Fruit fly (Drosophila melanogaster) whole organism: Measurements from ENCODE around the gene CG9926.

ENCODE experiments used
- CG8478 ChIP-seq: fragments of >200 bp; optimal IDR thresholded peaks from 2 replicates; lab custom pipeline; 2018; ENCODE audit warnings: inconsistent platforms
- Dll ChIP-seq: fragments of >200 bp; optimal IDR thresholded peaks from 2 replicates; lab custom pipeline; 2017
- EcR ChIP-seq, 2 experiments: fragments of >200 bp; optimal IDR thresholded peaks; 2 replicates each; lab custom pipeline; 2017; ENCODE audit warnings: missing biosample characterization in 2 of 2, missing genetic modification characterization in 2 of 2, missing genetic modification reagents in 2 of 2
- pan ChIP-seq: fragments of >200 bp; optimal IDR thresholded peaks from 2 replicates; lab custom pipeline; 2017
- psq ChIP-seq: fragments of >200 bp; optimal IDR thresholded peaks from 2 replicates; lab custom pipeline; 2017
- usp ChIP-seq: fragments of >200 bp; optimal IDR thresholded peaks from 2 replicates; lab custom pipeline; 2017; ENCODE audit warnings: missing biosample characterization, missing genetic modification characterization, mixed read lengths

The CG9926 gene

DNA sequence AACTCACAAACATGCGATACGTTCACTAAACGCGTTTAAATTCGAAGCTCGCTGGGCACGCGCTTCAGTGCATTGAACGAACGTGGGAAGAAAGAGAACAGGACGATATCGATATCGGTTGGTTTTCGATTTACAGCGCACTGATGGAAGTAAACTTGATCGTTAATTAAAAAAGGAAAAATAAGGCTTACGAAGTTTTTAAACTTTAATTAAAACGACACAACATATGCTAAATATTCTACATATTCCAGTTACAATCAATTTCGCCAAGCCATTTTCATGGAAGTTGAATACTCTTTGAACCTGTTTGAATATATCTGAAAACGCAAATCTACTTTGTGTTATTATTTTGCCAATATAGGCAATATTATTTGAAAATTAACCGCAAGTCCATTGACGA lies 13.1 kb upstream of the CG9926 start, which contains the start of gene Kots:
Gene Kots, minus strand, starts transcription at position 101 of the 400 bp plus-strand sequence.
- TF ChIP-seq pan (lab: Kevin White, UChicago), result no peak

DNA sequence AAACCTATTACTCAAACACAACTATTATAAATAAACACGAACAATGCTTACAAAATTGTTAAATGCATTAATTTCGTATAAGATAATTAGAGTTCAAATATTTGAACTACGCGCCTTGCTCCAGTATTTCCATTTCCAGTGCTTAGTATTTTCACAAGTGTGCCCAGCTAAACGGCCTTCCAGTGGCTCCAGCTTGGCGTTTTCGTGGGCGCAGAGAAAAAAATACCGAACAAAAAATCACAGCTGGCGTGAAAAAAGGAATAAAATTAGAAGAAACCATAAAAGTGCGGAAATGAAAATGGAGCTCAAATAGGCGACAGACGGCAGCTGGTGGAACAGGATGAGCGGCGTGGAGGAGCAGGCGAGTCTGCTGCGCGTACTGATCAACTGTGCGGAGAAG lies 7.6 kb upstream of the CG9926 start, which contains the start of gene Ipp:
Gene Ipp, plus strand, starts transcription at position 208 of the 400 bp plus-strand sequence.
- TF ChIP-seq Dll (lab: Kevin White, UChicago) (no peak), pan (lab: Kevin White, UChicago) (no peak), psq (lab: Kevin White, UChicago) (no peak)

DNA sequence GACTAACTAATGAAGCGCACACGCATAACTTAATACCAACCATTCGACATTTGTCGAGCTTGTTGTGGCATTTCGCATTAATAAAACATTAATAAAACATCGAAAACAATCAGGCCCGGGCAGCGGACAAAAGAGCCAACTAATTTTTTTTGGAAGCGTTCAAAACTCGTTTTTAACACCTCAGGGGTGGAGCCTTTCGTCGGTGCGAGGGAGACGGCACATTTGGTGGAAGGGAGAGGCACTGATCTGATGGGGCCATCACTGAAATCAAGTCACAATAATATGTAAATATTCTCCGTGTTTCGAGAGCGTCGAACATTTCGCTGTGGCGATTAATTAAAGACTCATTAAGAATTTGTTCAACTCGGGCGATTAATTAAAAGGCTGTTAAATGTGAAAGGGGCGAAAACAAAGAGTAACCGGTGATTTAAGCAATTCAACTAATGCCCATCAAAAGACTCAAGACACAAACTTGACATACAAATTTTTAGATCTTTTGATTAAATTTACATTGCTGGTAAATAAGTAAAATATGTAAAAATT lies 5.9 kb upstream of the CG9926 start:
- no peak for TF ChIP-seq pan (lab: Kevin White, UChicago)
- no peak for TF ChIP-seq Dll (lab: Kevin White, UChicago)
- no peak for TF ChIP-seq EcR (GFP tag; optimal IDR thresholded peaks at IDR 0.05; lab: Kevin White, UChicago)
- TF ChIP-seq psq (lab: Kevin White, UChicago), result no peak
- TF ChIP-seq CG8478 (lab: Kevin White, UChicago), result no peak
- TF ChIP-seq usp (GFP tag; lab: Kevin White, UChicago), result no peak

DNA sequence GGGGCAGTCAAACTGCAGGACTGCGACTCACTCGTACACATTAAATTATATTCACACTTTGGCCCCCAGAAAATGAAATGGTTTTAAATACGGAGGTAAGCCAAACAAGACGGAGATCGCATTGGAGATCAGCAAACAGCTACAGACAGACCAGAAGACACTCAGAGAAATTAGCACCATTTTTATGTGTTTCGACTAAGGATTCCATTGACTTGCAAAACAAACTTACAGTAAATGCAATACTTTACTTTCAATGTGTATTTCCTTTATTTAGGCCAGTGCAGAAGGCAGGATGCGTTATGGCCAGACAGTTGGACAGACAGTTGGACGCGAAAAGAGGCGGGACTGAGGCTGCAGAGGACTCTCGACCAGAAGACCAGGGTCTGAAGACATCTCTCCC lies 4.3 kb upstream of the CG9926 start:
- TF ChIP-seq CG8478 (lab: Kevin White, UChicago), result no peak
- TF ChIP-seq psq (lab: Kevin White, UChicago), result no peak
- TF ChIP-seq Dll (lab: Kevin White, UChicago), result no peak
- no peak for TF ChIP-seq EcR (GFP tag; optimal IDR thresholded peaks at IDR 0.05; lab: Kevin White, UChicago)
- TF ChIP-seq usp (GFP tag; lab: Kevin White, UChicago), result no peak
- no peak for TF ChIP-seq pan (lab: Kevin White, UChicago)

DNA sequence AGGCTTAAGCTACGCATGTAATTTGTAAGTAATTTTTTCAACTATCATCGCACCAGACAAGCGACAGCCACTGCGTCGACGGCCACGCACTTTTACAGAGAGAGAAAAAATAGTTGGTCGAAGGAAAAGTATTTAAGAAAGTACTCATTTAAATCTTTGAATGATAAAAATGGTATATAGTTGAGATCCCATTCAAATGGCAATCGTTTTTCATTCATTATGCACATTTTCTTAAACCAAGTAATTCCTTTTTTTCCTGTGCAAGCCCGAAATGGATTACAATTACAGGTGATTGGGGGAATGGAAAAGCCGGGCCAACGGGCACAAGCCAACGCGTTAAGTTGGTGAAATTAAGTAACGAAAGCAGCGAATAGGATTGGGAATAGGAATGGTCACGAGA lies 1.4 kb upstream of the CG9926 start:
- TF ChIP-seq pan (lab: Kevin White, UChicago), result no peak
- TF ChIP-seq Dll (lab: Kevin White, UChicago), result no peak
- no peak for TF ChIP-seq usp (GFP tag; lab: Kevin White, UChicago)
- TF ChIP-seq CG8478 (lab: Kevin White, UChicago), result no peak
- no peak for TF ChIP-seq psq (lab: Kevin White, UChicago)
- no peak for TF ChIP-seq EcR (GFP tag; optimal IDR thresholded peaks at IDR 0.05; lab: Kevin White, UChicago)

DNA sequence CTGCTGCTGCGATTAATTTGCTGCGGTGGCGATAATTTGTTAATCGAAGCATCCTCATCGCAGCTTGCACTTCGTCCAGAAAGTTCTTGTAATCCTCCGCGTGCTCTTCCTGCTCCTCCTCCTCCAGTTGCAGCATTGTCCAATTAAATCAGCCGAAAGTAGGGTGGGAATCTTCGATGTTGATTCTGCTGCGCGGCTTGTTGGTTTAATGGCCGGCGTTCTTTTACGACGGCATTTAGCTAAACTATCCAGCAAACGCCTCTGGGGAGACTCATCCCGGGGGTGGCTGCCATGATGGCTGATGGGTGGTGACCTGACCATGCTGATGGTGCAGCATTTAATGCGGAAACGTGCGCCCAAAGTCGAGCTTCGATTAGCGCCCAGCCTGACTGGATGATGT lies 1.4 kb downstream of the CG9926 start:
- TF ChIP-seq Dll (lab: Kevin White, UChicago) (no peak), psq (lab: Kevin White, UChicago) (no peak), CG8478 (lab: Kevin White, UChicago) (no peak), usp (GFP tag; lab: Kevin White, UChicago) (no peak), EcR (GFP tag; optimal IDR thresholded peaks at IDR 0.05; lab: Kevin White, UChicago) (no peak), pan (lab: Kevin White, UChicago) (no peak)

DNA sequence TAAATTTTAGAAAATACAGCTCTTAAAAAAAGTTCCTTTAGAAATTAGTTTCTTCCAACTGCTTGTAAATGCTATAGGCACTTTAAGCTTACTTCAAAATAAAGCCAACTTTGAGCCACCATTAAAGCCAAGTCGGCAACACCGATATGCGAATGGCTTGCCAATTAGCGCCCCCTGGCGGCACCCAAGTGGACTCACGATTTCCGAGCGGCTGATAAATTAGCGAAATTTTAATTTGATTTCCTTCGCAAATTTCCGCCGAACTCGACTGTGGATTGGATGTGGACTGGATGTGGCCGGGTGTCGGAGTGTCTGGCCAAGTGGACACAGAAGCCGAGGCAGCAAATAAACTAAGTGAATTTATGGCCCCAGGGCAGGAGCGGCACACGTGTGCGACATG lies 2.7 kb downstream of the CG9926 start, which contains the start of gene CG31517:
Gene CG31517, plus strand, starts transcription at position 184 of the 400 bp plus-strand sequence.
- no peak for TF ChIP-seq Dll (lab: Kevin White, UChicago)
- no peak for TF ChIP-seq pan (lab: Kevin White, UChicago)
- no peak for TF ChIP-seq psq (lab: Kevin White, UChicago)
- no peak for TF ChIP-seq EcR (GFP tag; optimal IDR thresholded peaks at IDR 0.05; lab: Kevin White, UChicago)
- TF ChIP-seq usp (GFP tag; lab: Kevin White, UChicago), result no peak
- no peak for TF ChIP-seq CG8478 (lab: Kevin White, UChicago)

DNA sequence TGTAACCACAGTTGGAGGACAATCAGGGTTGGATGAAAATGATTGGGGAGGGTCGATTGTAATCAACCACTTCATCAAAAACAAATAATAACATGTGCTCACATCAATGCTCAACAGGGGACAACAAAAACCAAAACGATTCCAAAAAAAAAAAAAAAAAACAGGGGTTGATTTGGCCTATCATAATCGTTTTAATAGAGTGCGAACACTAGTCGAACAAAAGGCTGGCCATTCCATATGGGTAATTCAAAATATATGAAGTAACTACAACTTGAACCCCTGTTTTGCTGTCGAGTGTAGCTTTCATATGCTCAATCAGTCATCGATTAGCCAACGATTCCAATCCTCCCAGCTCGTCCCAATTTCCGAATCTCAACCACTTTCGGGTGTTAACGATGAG lies 3.5 kb downstream of the CG9926 start:
- TF ChIP-seq psq (lab: Kevin White, UChicago), result no peak
- TF ChIP-seq EcR (GFP tag; optimal IDR thresholded peaks at IDR 0.05; lab: Kevin White, UChicago), result no peak
- TF ChIP-seq usp (GFP tag; lab: Kevin White, UChicago), result no peak
- TF ChIP-seq Dll (lab: Kevin White, UChicago), result no peak
- no peak for TF ChIP-seq pan (lab: Kevin White, UChicago)
- no peak for TF ChIP-seq CG8478 (lab: Kevin White, UChicago)

DNA sequence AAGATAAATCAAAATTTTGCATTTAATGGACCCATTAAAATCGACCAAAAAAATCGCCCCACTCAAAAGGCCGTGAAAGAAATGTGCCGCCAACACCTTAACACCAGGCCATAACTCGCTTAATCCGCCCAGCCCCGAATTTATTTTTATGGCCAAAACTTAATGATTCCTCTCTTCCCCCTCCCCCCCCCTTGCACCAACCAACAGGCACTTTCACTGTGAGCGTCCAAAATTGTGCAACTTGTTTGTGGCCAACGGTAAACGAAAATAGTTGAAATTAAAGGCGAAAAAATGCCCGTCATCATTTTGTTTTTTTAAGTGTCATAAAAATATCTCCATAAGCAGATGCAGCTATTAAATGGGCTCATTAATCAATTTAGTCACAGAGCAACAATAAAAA lies 4.8 kb downstream of the CG9926 start:
- no peak for TF ChIP-seq Dll (lab: Kevin White, UChicago)
- no peak for TF ChIP-seq EcR (GFP tag; optimal IDR thresholded peaks at IDR 0.05; lab: Kevin White, UChicago)
- TF ChIP-seq pan (lab: Kevin White, UChicago), result no peak
- no peak for TF ChIP-seq psq (lab: Kevin White, UChicago)
- TF ChIP-seq CG8478 (lab: Kevin White, UChicago), result no peak
- no peak for TF ChIP-seq usp (GFP tag; lab: Kevin White, UChicago)

DNA sequence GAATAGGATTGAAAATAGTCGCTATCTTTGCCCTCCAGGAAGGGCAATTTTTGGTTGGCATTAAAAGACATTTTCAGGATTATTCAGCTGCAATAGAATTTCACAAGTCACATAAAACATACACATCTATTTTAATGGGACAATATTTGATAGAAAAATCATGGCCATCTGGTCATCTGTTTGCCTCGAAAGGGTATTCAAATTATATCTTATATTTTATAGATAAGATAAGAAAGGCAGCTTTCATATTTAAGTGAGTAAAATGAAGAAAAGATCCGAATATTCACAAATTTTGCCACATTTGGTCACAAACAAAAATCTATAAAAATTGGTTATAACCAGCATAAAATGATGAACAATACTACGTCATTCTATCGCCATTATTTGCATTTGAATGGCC lies 5.2 kb downstream of the CG9926 start, which contains the start of gene Art6:
Gene Art6, minus strand, starts transcription at position 101 of the 400 bp plus-strand sequence.
- TF ChIP-seq CG8478 (lab: Kevin White, UChicago) (no peak), Dll (lab: Kevin White, UChicago) (no peak), psq (lab: Kevin White, UChicago) (no peak), usp (GFP tag; lab: Kevin White, UChicago) (no peak), pan (lab: Kevin White, UChicago) (no peak), EcR (GFP tag; optimal IDR thresholded peaks at IDR 0.05; lab: Kevin White, UChicago) (no peak)

DNA sequence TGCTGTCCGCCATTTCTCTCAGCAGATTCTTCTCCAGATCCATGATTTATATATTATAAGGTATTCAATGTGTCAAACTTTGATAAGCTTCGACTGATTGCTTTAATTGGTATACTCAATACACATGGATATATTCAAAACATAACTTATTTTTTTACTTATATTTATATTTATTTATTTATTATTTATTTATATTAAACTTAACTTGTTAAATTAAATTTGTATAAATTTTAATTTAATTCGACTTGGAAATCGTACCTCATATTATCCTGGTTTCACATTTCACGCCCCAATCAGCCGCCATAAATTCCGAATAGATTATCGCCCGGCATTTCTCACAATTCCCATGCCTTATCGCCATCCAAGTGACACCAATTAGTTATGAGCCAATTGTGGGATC lies 7.6 kb downstream of the CG9926 start, which contains the start of gene Art9:
Gene Art9, minus strand, starts transcription at position 101 of the 400 bp plus-strand sequence.
- no peak for TF ChIP-seq Dll (lab: Kevin White, UChicago)
- TF ChIP-seq usp (GFP tag; lab: Kevin White, UChicago), result no peak
- no peak for TF ChIP-seq EcR (GFP tag; optimal IDR thresholded peaks at IDR 0.05; lab: Kevin White, UChicago)
- no peak for TF ChIP-seq CG8478 (lab: Kevin White, UChicago)
- TF ChIP-seq psq (lab: Kevin White, UChicago), result no peak
- no peak for TF ChIP-seq pan (lab: Kevin White, UChicago)

DNA sequence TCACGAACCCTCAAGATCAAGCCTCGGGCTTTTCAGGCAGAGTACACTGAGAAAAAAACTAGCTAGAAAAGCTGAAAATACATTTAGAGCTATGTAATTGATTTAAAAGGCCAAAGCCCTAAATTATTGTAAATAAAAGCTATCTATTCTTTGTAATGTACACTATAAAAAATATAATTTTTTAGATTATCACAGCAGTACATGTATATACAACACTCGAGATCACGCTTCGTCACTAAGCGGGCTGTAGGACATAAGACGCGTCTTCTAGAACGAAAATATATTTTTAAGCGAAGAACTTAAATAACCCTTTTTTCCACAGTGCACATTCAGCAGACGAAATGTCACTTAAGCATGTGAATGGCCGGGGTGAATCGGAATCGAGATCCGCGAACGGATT lies 9.5 kb downstream of the CG9926 start:
- TF ChIP-seq CG8478 (lab: Kevin White, UChicago), result no peak
- no peak for TF ChIP-seq pan (lab: Kevin White, UChicago)
